Fruit fly (Drosophila melanogaster): ENCODE results near the gene side-VII.
A peak's percentile ranks its signal among the peaks of the same experiment; 100 is the strongest.

Gene side-VII

DNA sequence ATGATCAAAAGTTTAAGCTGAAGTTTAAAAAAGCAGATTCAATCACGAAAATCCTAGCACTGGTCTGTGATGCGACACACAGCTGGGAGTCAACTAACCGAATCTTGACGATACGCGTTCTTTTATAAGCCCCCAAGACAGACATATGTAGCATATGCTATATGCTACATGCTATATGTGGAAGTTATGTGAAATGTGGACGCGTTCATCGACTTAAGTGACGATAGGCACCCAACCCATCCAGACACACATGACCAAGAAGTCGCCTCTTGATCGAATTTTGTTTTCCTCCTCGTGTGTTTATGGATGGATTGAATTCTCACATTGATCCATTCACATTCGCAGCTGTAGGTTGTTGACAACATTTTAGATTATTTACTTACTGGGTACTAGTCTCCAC is 6.6 kb downstream of the side-VII start, which contains the start of gene alphaTub85E:
Gene alphaTub85E (minus strand): TSS at position 101 of the 400 bp plus-strand sequence.
- TF ChIP-seq CG12605 (GFP tag; IDR thresholded peaks at IDR 0.05) (no peak), CG32121 (GFP tag; IDR thresholded peaks at IDR 0.05) (no peak), Snoo (tag; optimal IDR thresholded peaks at IDR 0.05) (no peak), rn (GFP tag; IDR thresholded peaks at IDR 0.05) (no peak), Pif1B (GFP tag; optimal IDR thresholded peaks at IDR 0.05) (no peak), CG17806 (tag; optimal IDR thresholded peaks at IDR 0.05) (no peak), CG8301 (tag; optimal IDR thresholded peaks at IDR 0.05) (no peak), CG14655 (GFP tag; optimal IDR thresholded peaks at IDR 0.05) (no peak), D1 (tag; optimal IDR thresholded peaks at IDR 0.05) (no peak), EcR (GFP tag; optimal IDR thresholded peaks at IDR 0.05) (no peak), Pif1A (GFP tag; optimal IDR thresholded peaks at IDR 0.05) (no peak), CG13204 (GFP tag; optimal IDR thresholded peaks at IDR 0.05) (no peak), gl (tag; optimal IDR thresholded peaks at IDR 0.05) (no peak), CG10348 (GFP tag; IDR thresholded peaks at IDR 0.05) (no peak), CG8159 (tag; optimal IDR thresholded peaks at IDR 0.05) (no peak), CG9948 (tag; optimal IDR thresholded peaks at IDR 0.05) (no peak), CG34367 (tag; optimal IDR thresholded peaks at IDR 0.05) (no peak), CG15710 (tag; optimal IDR thresholded peaks at IDR 0.05) (no peak)

DNA sequence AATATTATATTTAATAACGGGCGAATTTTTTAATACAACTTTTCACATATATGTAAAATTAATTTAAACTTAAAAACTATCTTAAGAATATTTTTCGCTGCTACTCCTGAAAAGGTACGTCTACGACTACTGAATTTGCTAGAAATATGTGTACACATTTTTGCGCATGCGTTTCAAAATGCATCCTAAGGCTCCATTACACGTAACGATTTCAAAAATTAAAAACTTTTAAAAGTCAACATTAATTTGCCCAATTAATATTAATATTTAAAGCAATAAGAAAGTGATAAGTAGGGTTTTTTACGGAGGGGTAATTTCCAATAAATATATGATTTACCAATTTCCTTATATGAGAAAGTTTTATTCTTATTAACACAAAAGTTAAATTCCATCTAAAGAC is 9.0 kb downstream of the side-VII start, which contains the start of gene FoxP:
Gene FoxP (minus strand): TSS at position 89 of the 400 bp plus-strand sequence.
- TF ChIP-seq CG14655 (GFP tag; optimal IDR thresholded peaks at IDR 0.05) (no peak), CG17806 (tag; optimal IDR thresholded peaks at IDR 0.05) (no peak)

DNA sequence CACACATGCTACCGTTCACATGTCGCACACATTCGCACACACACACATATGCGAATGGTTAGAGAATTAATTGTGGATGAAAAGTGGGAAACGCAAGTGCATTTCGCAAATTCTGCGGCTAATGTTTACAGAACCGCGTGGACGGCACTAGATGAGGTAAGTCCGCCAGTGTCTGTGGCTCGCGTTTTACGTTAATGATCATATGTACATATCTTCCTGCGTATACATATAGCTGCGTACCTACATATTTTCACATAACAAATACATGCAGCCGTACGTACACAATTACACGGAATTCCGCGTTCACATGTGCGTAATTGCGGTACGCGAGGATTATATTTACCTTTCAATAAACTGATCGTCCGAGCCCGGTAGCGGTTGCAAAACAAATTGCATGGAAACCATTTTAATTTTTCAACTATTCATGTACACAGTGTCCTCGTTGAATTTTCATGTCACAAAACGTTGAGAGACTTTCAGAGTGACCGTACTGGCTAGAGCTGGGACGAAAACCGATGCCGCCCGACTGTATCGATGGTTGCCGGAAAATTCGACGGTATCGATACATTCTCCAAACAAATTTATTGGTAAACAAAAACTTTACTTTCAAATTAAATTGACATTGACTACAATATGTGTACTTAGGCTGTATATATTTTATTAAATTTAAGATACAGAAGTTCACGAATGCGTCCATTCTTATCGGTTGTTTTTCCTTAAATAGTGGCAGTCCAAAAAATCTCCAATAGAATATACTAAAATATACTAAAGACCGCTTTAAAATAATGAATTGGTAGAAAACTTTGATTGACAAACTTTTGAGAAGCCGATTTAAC is 14.4 kb downstream of the side-VII start, which contains the start of gene hyd:
Gene hyd (minus strand): TSS at position 495 of the 836 bp plus-strand sequence.
- TF ChIP-seq CG15710 (tag; optimal IDR thresholded peaks at IDR 0.05) (no peak), CG9948 (tag; optimal IDR thresholded peaks at IDR 0.05) (no peak), Ets98B (GFP tag; IDR thresholded peaks at IDR 0.05) (no peak), CG4496 (GFP tag; IDR thresholded peaks at IDR 0.05) (no peak), gl (tag; optimal IDR thresholded peaks at IDR 0.05) (no peak), D1 (tag; optimal IDR thresholded peaks at IDR 0.05) (no peak), CG8301 (tag; optimal IDR thresholded peaks at IDR 0.05) (no peak)

DNA sequence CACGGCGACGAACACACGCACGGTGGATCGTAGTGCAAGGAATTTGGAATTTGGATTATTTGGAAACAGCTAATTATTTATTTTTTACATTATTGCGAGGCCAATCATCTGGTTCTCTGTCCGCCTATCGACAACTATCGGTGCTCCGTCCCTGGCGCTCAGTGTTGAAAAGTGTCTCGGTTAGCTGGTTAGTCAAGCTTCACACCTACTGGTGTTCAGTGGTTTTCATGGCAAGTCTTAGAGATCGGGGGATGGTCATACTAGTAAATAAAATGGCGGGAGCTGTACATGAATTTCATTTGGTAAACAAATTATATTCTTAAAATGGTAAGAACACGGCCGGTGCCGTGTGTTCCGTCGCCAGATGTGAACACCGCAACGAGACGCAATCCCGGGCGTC is 28.9 kb downstream of the side-VII start, which contains the start of the genes trbd and dmt:
Gene trbd (minus strand): TSS at position 152 of the 400 bp plus-strand sequence.
Gene dmt (plus strand): TSS at position 257 of the 400 bp plus-strand sequence.
- TF ChIP-seq CG17806 (tag; optimal IDR thresholded peaks at IDR 0.05) (no peak), Snoo (tag; optimal IDR thresholded peaks at IDR 0.05) (no peak), CG8301 (tag; optimal IDR thresholded peaks at IDR 0.05) (no peak), EcR (GFP tag; optimal IDR thresholded peaks at IDR 0.05) (no peak), CG8159 (tag; optimal IDR thresholded peaks at IDR 0.05) (no peak), Ets98B (GFP tag; IDR thresholded peaks at IDR 0.05) (no peak), CG9948 (tag; optimal IDR thresholded peaks at IDR 0.05) (no peak), CG32121 (GFP tag; IDR thresholded peaks at IDR 0.05) (no peak), CG15710 (tag; optimal IDR thresholded peaks at IDR 0.05) (no peak), gl (tag; optimal IDR thresholded peaks at IDR 0.05) (no peak), CG34367 (tag; optimal IDR thresholded peaks at IDR 0.05) (no peak), Pif1B (GFP tag; optimal IDR thresholded peaks at IDR 0.05) (no peak), CG14655 (GFP tag; optimal IDR thresholded peaks at IDR 0.05) (no peak), CG13204 (GFP tag; optimal IDR thresholded peaks at IDR 0.05) (no peak), rn (GFP tag; IDR thresholded peaks at IDR 0.05) (no peak)

DNA sequence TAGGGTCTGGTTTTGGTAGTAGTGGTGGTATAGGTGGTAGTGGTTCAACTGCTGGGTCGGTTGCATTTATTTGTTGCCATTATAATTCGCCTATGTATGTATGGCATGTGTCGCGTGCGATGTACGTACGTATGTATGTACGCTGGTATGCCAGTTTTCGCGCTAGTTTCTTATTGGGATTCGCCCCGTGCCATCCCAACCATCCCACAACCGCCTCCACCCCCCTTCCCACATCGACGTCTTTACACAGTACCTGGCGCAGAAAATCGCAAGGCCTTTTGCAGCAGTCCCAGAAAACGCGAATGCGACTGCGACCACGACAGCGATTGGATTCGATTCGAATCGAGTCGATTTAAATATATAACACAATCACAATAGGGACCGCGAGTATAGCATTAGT is 29.6 kb downstream of the side-VII start:
- TF ChIP-seq CG12605 (GFP tag; IDR thresholded peaks at IDR 0.05): no peak
- TF ChIP-seq CG8301 (tag; optimal IDR thresholded peaks at IDR 0.05): no peak
- no peak for TF ChIP-seq CG9948 (tag; optimal IDR thresholded peaks at IDR 0.05)
- no peak for TF ChIP-seq Ets98B (GFP tag; IDR thresholded peaks at IDR 0.05)
- no peak for TF ChIP-seq CG4496 (GFP tag; IDR thresholded peaks at IDR 0.05)
- no peak for TF ChIP-seq rn (GFP tag; IDR thresholded peaks at IDR 0.05)
- TF ChIP-seq CG13204 (GFP tag; optimal IDR thresholded peaks at IDR 0.05): no peak
- no peak for TF ChIP-seq CG32121 (GFP tag; IDR thresholded peaks at IDR 0.05)
- TF ChIP-seq CG10348 (GFP tag; IDR thresholded peaks at IDR 0.05): no peak
- TF ChIP-seq Pif1B (GFP tag; optimal IDR thresholded peaks at IDR 0.05): no peak
- no peak for TF ChIP-seq Snoo (tag; optimal IDR thresholded peaks at IDR 0.05)
- no peak for TF ChIP-seq Pif1A (GFP tag; optimal IDR thresholded peaks at IDR 0.05)
- TF ChIP-seq CG8159 (tag; optimal IDR thresholded peaks at IDR 0.05): no peak
- no peak for TF ChIP-seq CG34367 (tag; optimal IDR thresholded peaks at IDR 0.05)
- no peak for TF ChIP-seq CG17806 (tag; optimal IDR thresholded peaks at IDR 0.05)
- no peak for TF ChIP-seq CG15710 (tag; optimal IDR thresholded peaks at IDR 0.05)
- no peak for TF ChIP-seq fd96Ca (GFP tag; IDR thresholded peaks at IDR 0.05)
- no peak for TF ChIP-seq gl (tag; optimal IDR thresholded peaks at IDR 0.05)
- TF ChIP-seq D1 (tag; optimal IDR thresholded peaks at IDR 0.05): no peak

DNA sequence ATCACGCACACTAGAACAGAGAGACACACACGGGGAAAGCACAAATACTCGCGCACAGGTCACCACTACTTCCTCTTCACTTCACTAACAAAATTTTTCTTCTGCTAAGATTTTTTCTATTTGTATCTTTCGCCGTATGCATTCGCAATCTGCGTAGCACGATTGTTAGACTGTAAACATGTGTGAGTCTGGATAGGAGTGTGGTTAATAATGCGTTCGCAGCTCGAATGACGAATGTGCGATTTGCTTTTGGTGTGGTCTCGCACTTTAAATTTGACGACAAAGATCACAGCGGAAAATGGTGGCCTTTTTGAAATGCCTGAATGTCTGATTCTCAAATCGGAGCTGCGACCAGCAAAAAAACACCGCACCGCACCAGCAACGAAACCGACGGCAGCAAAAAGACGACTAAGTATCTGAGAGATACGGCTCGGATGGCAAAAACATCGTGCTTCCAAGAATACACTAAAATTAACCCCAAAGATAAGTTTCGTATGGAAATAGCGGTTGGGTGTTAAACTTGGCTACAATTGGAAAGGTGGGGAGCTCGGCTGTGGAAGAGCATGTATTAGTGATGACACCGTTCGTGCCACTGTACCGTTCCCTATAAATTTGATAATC is 34.7 kb downstream of the side-VII start, which contains the start of gene Unc-115a:
Gene Unc-115a (minus strand): TSS at position 410 of the 621 bp plus-strand sequence.
- TF ChIP-seq rn (GFP tag; IDR thresholded peaks at IDR 0.05): no peak
- no peak for TF ChIP-seq CG13204 (GFP tag; optimal IDR thresholded peaks at IDR 0.05)
- TF ChIP-seq CG15710 (tag; optimal IDR thresholded peaks at IDR 0.05): peak; percentile 21
- no peak for TF ChIP-seq CG12605 (GFP tag; IDR thresholded peaks at IDR 0.05)
- no peak for TF ChIP-seq CG8301 (tag; optimal IDR thresholded peaks at IDR 0.05)
- peak; percentile 6 for TF ChIP-seq CG17806 (tag; optimal IDR thresholded peaks at IDR 0.05)
- TF ChIP-seq EcR (GFP tag; optimal IDR thresholded peaks at IDR 0.05): no peak
- TF ChIP-seq CG10348 (GFP tag; IDR thresholded peaks at IDR 0.05): no peak
- TF ChIP-seq CG4496 (GFP tag; IDR thresholded peaks at IDR 0.05): no peak
- TF ChIP-seq CG14655 (GFP tag; optimal IDR thresholded peaks at IDR 0.05): no peak
- no peak for TF ChIP-seq CG32121 (GFP tag; IDR thresholded peaks at IDR 0.05)
- TF ChIP-seq Snoo (tag; optimal IDR thresholded peaks at IDR 0.05): peak; percentile 36
- no peak for TF ChIP-seq CG8159 (tag; optimal IDR thresholded peaks at IDR 0.05)
- no peak for TF ChIP-seq D1 (tag; optimal IDR thresholded peaks at IDR 0.05)
- TF ChIP-seq Pif1B (GFP tag; optimal IDR thresholded peaks at IDR 0.05): no peak
- TF ChIP-seq CG34367 (tag; optimal IDR thresholded peaks at IDR 0.05): peak; percentile 35
- no peak for TF ChIP-seq Ets98B (GFP tag; IDR thresholded peaks at IDR 0.05)
- no peak for TF ChIP-seq CG9948 (tag; optimal IDR thresholded peaks at IDR 0.05)
- no peak for TF ChIP-seq fd96Ca (GFP tag; IDR thresholded peaks at IDR 0.05)
- no peak for TF ChIP-seq Pif1A (GFP tag; optimal IDR thresholded peaks at IDR 0.05)
- peak; percentile 43 for TF ChIP-seq gl (tag; optimal IDR thresholded peaks at IDR 0.05)

Measured in whole organism, pupa.